Worm (Caenorhabditis elegans) whole organism, L4 larva: ENCODE measurements around the gene Y62E10A.19.

ENCODE experiments used
- F10B5.3 ChIP-seq: sonication (generic microtip); optimal IDR thresholded peaks from 2 replicates; lab custom pipeline; 2016; ENCODE audit warnings: mild to moderate bottlenecking, missing genetic modification characterization, missing compliant biosample characterization
- T20F7.1 ChIP-seq: fragments of 200-800 bp; sonication (Bioruptor generic); optimal IDR thresholded peaks from 2 replicates; lab custom pipeline; 2018; ENCODE audit warnings: mild to moderate bottlenecking, missing genetic modification characterization, missing compliant biosample characterization
- ceh-62 ChIP-seq: sonication (generic microtip); optimal IDR thresholded peaks from 2 replicates; lab custom pipeline; 2017; ENCODE audit warnings: missing biosample characterization, missing genetic modification characterization
- cey-2 ChIP-seq: sonication (generic microtip); optimal IDR thresholded peaks from 3 replicates; lab custom pipeline; 2017; ENCODE audit warnings: missing genetic modification characterization, mild to moderate bottlenecking, missing compliant biosample characterization, antibody characterized with exemption, borderline replicate concordance; ENCODE audit not compliant: insufficient read depth
- daf-12 ChIP-seq: fragments of 150-350 bp; optimal IDR thresholded peaks from 2 replicates; lab custom pipeline; 2014; ENCODE audit warnings: missing biosample characterization, missing genetic modification reagents, missing genetic modification characterization
- daf-16 ChIP-seq, 3 experiments: sonication (generic microtip); optimal IDR thresholded peaks; 2 replicates each; lab custom pipeline; 2016 to 2017; ENCODE audit warnings: missing genetic modification characterization in 3 of 3, missing genetic modification reagents in 3 of 3, mild to moderate bottlenecking in 2 of 3, missing compliant biosample characterization in 2 of 3, missing biosample characterization in 1 of 3, moderate library complexity in 1 of 3
- dmd-8 ChIP-seq: fragments of 200-800 bp; sonication (Bioruptor generic); IDR thresholded peaks from 2 replicates; pipeline ENCODE4 v1.3.6; 2022; ENCODE audit warnings: missing genetic modification characterization, missing compliant biosample characterization
- dpl-1 ChIP-seq: fragments of 150-350 bp; optimal IDR thresholded peaks from 2 replicates; lab custom pipeline; 2014; ENCODE audit warnings: missing biosample characterization, missing genetic modification reagents, missing genetic modification characterization
- dve-1 ChIP-seq: sonication (generic microtip); optimal IDR thresholded peaks from 2 replicates; lab custom pipeline; 2017; ENCODE audit warnings: antibody characterized with exemption, mild to moderate bottlenecking, missing genetic modification characterization, missing compliant biosample characterization; ENCODE audit not compliant: insufficient read depth
- hlh-30 ChIP-seq: sonication (generic microtip); optimal IDR thresholded peaks from 2 replicates; lab custom pipeline; 2017; ENCODE audit warnings: antibody characterized with exemption, mild to moderate bottlenecking, missing genetic modification characterization, missing compliant biosample characterization; ENCODE audit not compliant: insufficient read depth
- hmg-1.1 ChIP-seq: fragments of 200-800 bp; sonication (Bioruptor generic); IDR thresholded peaks from 2 replicates; pipeline ENCODE4 v1.3.6; 2022; ENCODE audit warnings: missing genetic modification reagents, missing genetic modification characterization, missing compliant biosample characterization
- lin-39 ChIP-seq: fragments of 150-350 bp; optimal IDR thresholded peaks from 2 replicates; lab custom pipeline; 2014; ENCODE audit warnings: missing biosample characterization, missing genetic modification reagents, missing genetic modification characterization
- lir-3 ChIP-seq: sonication (generic microtip); optimal IDR thresholded peaks from 2 replicates; lab custom pipeline; 2016; ENCODE audit warnings: mild to moderate bottlenecking, missing genetic modification characterization, missing compliant biosample characterization
- lsy-2 ChIP-seq, 2 experiments: fragments of 150-350 bp in 1 of 2; sonication (generic microtip) in 1 of 2; optimal IDR thresholded peaks; 2 replicates each; lab custom pipeline; 2014 to 2017; ENCODE audit warnings: missing biosample characterization in 2 of 2, missing genetic modification characterization in 2 of 2
- mdl-1 ChIP-seq, 2 experiments: fragments of 150-350 bp in 1 of 2; sonication (generic microtip) in 1 of 2; optimal IDR thresholded peaks; 2 replicates each; lab custom pipeline; 2014 to 2017; ENCODE audit warnings: missing biosample characterization in 2 of 2, missing genetic modification characterization in 2 of 2
- mep-1 ChIP-seq: fragments of 150-350 bp; sonication (generic microtip); optimal IDR thresholded peaks from 3 replicates; lab custom pipeline; 2014; ENCODE audit warnings: missing biosample characterization, missing genetic modification characterization
- mes-2 ChIP-seq: sonication (generic microtip); optimal IDR thresholded peaks from 2 replicates; lab custom pipeline; 2016; ENCODE audit warnings: missing genotype, mild to moderate bottlenecking, missing genetic modification characterization, missing compliant biosample characterization; ENCODE audit not compliant: poor library complexity, severe bottlenecking
- mxl-3 ChIP-seq: fragments of 200-800 bp; sonication (Bioruptor generic); optimal IDR thresholded peaks from 2 replicates; lab custom pipeline; 2018; ENCODE audit warnings: mild to moderate bottlenecking, missing genetic modification characterization, missing compliant biosample characterization
- nhr-28 ChIP-seq: fragments of 150-350 bp; optimal IDR thresholded peaks from 2 replicates; lab custom pipeline; 2014; ENCODE audit warnings: missing biosample characterization, missing genetic modification characterization
- nhr-41 ChIP-seq: fragments of 200-800 bp; sonication (Bioruptor generic); IDR thresholded peaks from 2 replicates; pipeline ENCODE4 v1.3.6; 2022; ENCODE audit warnings: missing genetic modification reagents, missing genetic modification characterization, missing compliant biosample characterization
- snpc-1.2 ChIP-seq: fragments of 200-800 bp; sonication (Bioruptor generic); IDR thresholded peaks from 2 replicates; pipeline ENCODE4 v1.3.6; 2022; ENCODE audit warnings: missing genetic modification reagents, missing genetic modification characterization, missing compliant biosample characterization
- spr-3 ChIP-seq: fragments of 200-800 bp; sonication (Bioruptor generic); optimal IDR thresholded peaks from 2 replicates; lab custom pipeline; 2018; ENCODE audit warnings: mild to moderate bottlenecking, missing genetic modification characterization, missing compliant biosample characterization
- tra-1 ChIP-seq: fragments of 200-800 bp; sonication (Bioruptor generic); IDR thresholded peaks from 2 replicates; pipeline ENCODE4 v1.3.6; 2022; ENCODE audit warnings: missing genetic modification reagents, missing genetic modification characterization, missing compliant biosample characterization
- unc-130 ChIP-seq: sonication (generic microtip); optimal IDR thresholded peaks from 2 replicates; lab custom pipeline; 2016; ENCODE audit warnings: missing genetic modification reagents, missing genetic modification characterization, missing compliant biosample characterization
- unc-39 ChIP-seq: sonication (generic microtip); optimal IDR thresholded peaks from 2 replicates; lab custom pipeline; 2017; ENCODE audit warnings: missing biosample characterization, missing genetic modification characterization
- unc-62 ChIP-seq, 3 experiments: fragments of 150-350 bp in 1 of 3; sonication (generic microtip); optimal IDR thresholded peaks in 2 of 3; peaks in 1 of 3; 1 replicate in 1 of 3; 2 replicates in 2 of 3; lab custom pipeline; 2014 to 2017; ENCODE audit warnings: missing biosample characterization in 3 of 3, missing genetic modification characterization in 3 of 3, missing genetic modification reagents in 3 of 3, missing genotype in 1 of 3
- zfp-3 ChIP-seq: fragments of 200-800 bp; sonication (Bioruptor generic); conservative IDR thresholded peaks from 2 replicates; pipeline ENCODE4 v1.3.6; 2022; ENCODE audit warnings: missing genetic modification reagents, missing genetic modification characterization, missing compliant biosample characterization
- zip-11 ChIP-seq: fragments of 200-800 bp; sonication (Bioruptor generic); IDR thresholded peaks from 2 replicates; pipeline ENCODE4 v1.3.6; 2022; ENCODE audit warnings: missing genetic modification characterization, missing compliant biosample characterization

The Y62E10A.19 gene

ce11 chrIV:13422200-13422599, 14.1 kb upstream of the Y62E10A.19 start, which contains the start of gene nol-9:
nol-9 (plus strand) TSS chrIV:13422500.
- TF ChIP-seq lin-39 (tag; lab: Kevin White, UChicago) (no peak), spr-3 (GFP tag; lab: Kevin White, UChicago) (no peak), tra-1 (GFP tag; lab: Robert Waterston, UW) (no peak), mxl-3 (GFP tag; lab: Kevin White, UChicago) (no peak), lir-3 (no peak), mep-1 (tag; lab: Kevin White, UChicago) (no peak), daf-12 (tag; lab: Kevin White, UChicago) (no peak), dmd-8 (GFP tag; lab: Robert Waterston, UW) (no peak), nhr-28 (tag; lab: Kevin White, UChicago) (no peak), lsy-2 (tag; optimal IDR thresholded peaks at IDR 0.05; lab: Kevin White, UChicago) (no peak)

- TF ChIP-seq tra-1 (GFP tag; lab: Robert Waterston, UW) (no peak), lsy-2 (tag; optimal IDR thresholded peaks at IDR 0.05; lab: Kevin White, UChicago) (peak in 1 of 2 experiments; percentile 17), T20F7.1 (GFP tag; lab: Kevin White, UChicago) (peak; percentile 61), F10B5.3 (tag; lab: Kevin White, UChicago) (no peak), dpl-1 (peak; percentile 12)
- TF ChIP-seq, all 104 proteins: peak for 3
Observed at ce11 chrIV:13415739-13416271, 7.7 kb upstream of the Y62E10A.19 start, which contains the start of the genes pik-1 and aptf-2. pik-1 (plus strand) TSS chrIV:13416041. aptf-2 (minus strand) TSS chrIV:13416051.

- TF ChIP-seq mxl-3 (GFP tag; lab: Kevin White, UChicago) (peak; percentile 71), snpc-1.2 (GFP tag; lab: Robert Waterston, UW) (no peak), nhr-41 (GFP tag; lab: Robert Waterston, UW) (no peak), hlh-30 (tag; lab: Kevin White, UChicago) (peak; percentile 91), mdl-1 (tag; optimal IDR thresholded peaks at IDR 0.05; lab: Kevin White, UChicago) (peak in 1 of 2 experiments; percentile 13), ceh-62 (tag; lab: Kevin White, UChicago) (no peak), mes-2 (peak; percentile 33), dve-1 (tag; lab: Kevin White, UChicago) (peak; percentile 25), lsy-2 (tag; optimal IDR thresholded peaks at IDR 0.05; lab: Kevin White, UChicago) (peak in 1 of 2 experiments; percentile 28), hmg-1.1 (peak; percentile 47; the same call in 1 of the 2 replicates), zfp-3 (GFP tag; lab: Robert Waterston, UW) (no peak), mep-1 (tag; lab: Kevin White, UChicago) (peak; percentile 4), daf-16 (GFP tag; optimal IDR thresholded peaks at IDR 0.05; lab: Kevin White, UChicago) (no peak), daf-16 (tag; optimal IDR thresholded peaks at IDR 0.05; lab: Kevin White, UChicago) (peak; percentile 50), cey-2 (tag; lab: Kevin White, UChicago) (no peak), zip-11 (GFP tag; lab: Robert Waterston, UW) (no peak)
Observed at ce11 chrIV:13412845-13413383, 4.8 kb upstream of the Y62E10A.19 start, which contains the start of gene gcl-1. gcl-1 (minus strand) TSS chrIV:13412895.

- TF ChIP-seq unc-39: no peak
- TF ChIP-seq unc-62 (GFP tag; optimal IDR thresholded peaks at IDR 0.05 in 1 of 2; lab: Kevin White, UChicago): peak in 1 of 2 experiments; percentile 41
- TF ChIP-seq unc-62 (tag; optimal IDR thresholded peaks at IDR 0.05; lab: Kevin White, UChicago): no peak
- peak; percentile 19 for TF ChIP-seq unc-130
Observed at ce11 chrIV:13400456-13401364, 7.4 kb downstream of the Y62E10A.19 start, which contains the start of the genes memi-2 and cyp-31A5. memi-2 (minus strand) TSS chrIV:13400506. cyp-31A5 (plus strand) TSS chrIV:13401289.
